Fruit fly (Drosophila melanogaster) whole organism, embryonic: Measurements from ENCODE around the gene CG12321.
A peak's percentile ranks its signal among the peaks of the same experiment; 100 is the strongest.

Experiments
- B-H1 ChIP-seq: fragments of 200-800 bp; sonication (Bioruptor generic); IDR thresholded peaks from 3 replicates; pipeline ENCODE4 v1.3.6; 2022; ENCODE audit warnings: missing biosample characterization, missing genetic modification characterization
- Bgb ChIP-seq: fragments of 200-800 bp; sonication (Bioruptor generic); IDR thresholded peaks from 2 replicates; pipeline ENCODE4 v1.3.6; 2022; ENCODE audit warnings: missing biosample characterization, missing genetic modification characterization; ENCODE audit not compliant: partially characterized antibody
- C15 ChIP-seq: fragments of 200-800 bp; sonication (Bioruptor generic); IDR thresholded peaks from 3 replicates; pipeline ENCODE4 v1.3.6; 2022; ENCODE audit warnings: missing biosample characterization, missing genetic modification characterization
- CG10462 ChIP-seq: fragments of 200-800 bp; sonication (Bioruptor generic); optimal IDR thresholded peaks from 2 replicates; lab custom pipeline; 2016; ENCODE audit warnings: missing biosample characterization, missing genetic modification characterization
- CG12299 ChIP-seq: fragments of 200-800 bp; sonication (Bioruptor generic); optimal IDR thresholded peaks from 2 replicates; lab custom pipeline; 2018; ENCODE audit warnings: missing biosample characterization, mild to moderate bottlenecking, missing genetic modification characterization
- CG14050 ChIP-seq: fragments of 200-800 bp; sonication (Bioruptor generic); IDR thresholded peaks from 3 replicates; pipeline ENCODE4 v1.3.6; 2022; ENCODE audit warnings: missing biosample characterization, missing genetic modification characterization
- CG14710 ChIP-seq: fragments of 200-800 bp; sonication (Bioruptor generic); optimal IDR thresholded peaks from 3 replicates; lab custom pipeline; 2019; ENCODE audit warnings: missing biosample characterization, mild to moderate bottlenecking, missing genetic modification characterization, moderate library complexity
- CG15011 ChIP-seq: fragments of 200-800 bp; sonication (Bioruptor generic); optimal IDR thresholded peaks from 3 replicates; lab custom pipeline; 2018; ENCODE audit warnings: missing biosample characterization, mild to moderate bottlenecking, missing genetic modification characterization
- CG1529 ChIP-seq: fragments of 200-800 bp; sonication (Bioruptor generic); optimal IDR thresholded peaks from 3 replicates; lab custom pipeline; 2018; ENCODE audit warnings: missing biosample characterization, missing genetic modification characterization
- CG1647 ChIP-seq: fragments of 200-800 bp; sonication (Bioruptor generic); optimal IDR thresholded peaks from 3 replicates; lab custom pipeline; 2016; ENCODE audit warnings: missing biosample characterization, missing genetic modification characterization
- CG17328 ChIP-seq: fragments of 200-800 bp; sonication (Bioruptor generic); IDR thresholded peaks from 2 replicates; pipeline ENCODE4 v1.3.6; 2022; ENCODE audit warnings: missing biosample characterization, missing genetic modification characterization
- CG17361 ChIP-seq: fragments of 200-800 bp; sonication (Bioruptor generic); IDR thresholded peaks from 3 replicates; pipeline ENCODE4 v1.3.6; 2022; ENCODE audit warnings: missing biosample characterization, missing genetic modification characterization
- CG2116 ChIP-seq: fragments of 200-800 bp; sonication (Bioruptor generic); optimal IDR thresholded peaks from 3 replicates; lab custom pipeline; 2018; ENCODE audit warnings: missing biosample characterization, mild to moderate bottlenecking, missing genetic modification characterization
- CG2202 ChIP-seq: fragments of 200-800 bp; sonication (Bioruptor generic); optimal IDR thresholded peaks from 2 replicates; lab custom pipeline; 2018; ENCODE audit warnings: missing biosample characterization, mild to moderate bottlenecking, missing genetic modification characterization
- CG30020 ChIP-seq: fragments of 200-800 bp; optimal IDR thresholded peaks from 2 replicates; lab custom pipeline; 2019; ENCODE audit warnings: missing biosample characterization, mild to moderate bottlenecking, missing genetic modification characterization, moderate library complexity
- CG31224 ChIP-seq: fragments of 200-800 bp; sonication (Bioruptor generic); IDR thresholded peaks from 2 replicates; pipeline ENCODE4 v1.3.6; 2022; ENCODE audit warnings: missing biosample characterization, missing genetic modification characterization
- CG33557 ChIP-seq: fragments of 200-800 bp; sonication (Bioruptor generic); optimal IDR thresholded peaks from 2 replicates; lab custom pipeline; 2019; ENCODE audit warnings: missing biosample characterization, mild to moderate bottlenecking, missing genetic modification characterization, moderate library complexity
- CG3726 ChIP-seq: fragments of 200-800 bp; sonication (Bioruptor generic); IDR thresholded peaks from 3 replicates; pipeline ENCODE4, ENCODE4 v1.3.6; 2022; ENCODE audit warnings: missing biosample characterization, missing genetic modification characterization
- CG8924 ChIP-seq: fragments of 200-800 bp; optimal IDR thresholded peaks from 3 replicates; lab custom pipeline; 2019; ENCODE audit warnings: missing biosample characterization, mild to moderate bottlenecking, missing genetic modification characterization, moderate library complexity
- CHES-1-like ChIP-seq: fragments of 200-800 bp; sonication (Bioruptor generic); optimal IDR thresholded peaks from 2 replicates; lab custom pipeline; 2016; ENCODE audit warnings: missing biosample characterization, missing genetic modification characterization
- Chrac-16 ChIP-seq: fragments of 200-800 bp; sonication (Bioruptor generic); optimal IDR thresholded peaks from 3 replicates; lab custom pipeline; 2016; ENCODE audit warnings: missing biosample characterization, missing genetic modification characterization
- D ChIP-seq, 2 experiments: fragments of 200-800 bp in 1 of 2; fragments of >200 bp in 1 of 2; sonication (Bioruptor generic) in 1 of 2; optimal IDR thresholded peaks; 2 replicates in 1 of 2; 3 replicates in 1 of 2; lab custom pipeline; 2017; ENCODE audit warnings: mild to moderate bottlenecking in 1 of 2, missing biosample characterization in 1 of 2, missing genetic modification characterization in 1 of 2, missing genetic modification reagents in 1 of 2
- E2f2 ChIP-seq: fragments of 200-800 bp; sonication (Bioruptor generic); IDR thresholded peaks from 2 replicates; pipeline ENCODE4 v1.3.6; 2022; ENCODE audit warnings: missing biosample characterization, missing genetic modification characterization
- GATAe ChIP-seq: fragments of 200-800 bp; sonication (Bioruptor generic); conservative IDR thresholded peaks from 2 replicates; pipeline ENCODE4 v1.3.6; 2022; ENCODE audit warnings: missing biosample characterization, missing genetic modification characterization
- Hr39 ChIP-seq: fragments of >200 bp; optimal IDR thresholded peaks from 2 replicates; lab custom pipeline; 2017
- Lim3 ChIP-seq: fragments of 200-800 bp; sonication (Bioruptor generic); IDR thresholded peaks from 2 replicates; pipeline ENCODE4 v1.3.6; 2022; ENCODE audit warnings: missing biosample characterization, missing genetic modification characterization
- MESR4 ChIP-seq: fragments of 200-800 bp; sonication (Bioruptor generic); optimal IDR thresholded peaks from 2 replicates; lab custom pipeline; 2018; ENCODE audit warnings: missing biosample characterization, mild to moderate bottlenecking, missing genetic modification characterization, moderate library complexity
- Med ChIP-seq: fragments of 200-800 bp; sonication (Bioruptor generic); peaks from one replicate; lab custom pipeline; 2016; ENCODE audit warnings: missing biosample characterization, missing genetic modification characterization, mild to moderate bottlenecking, inconsistent platforms, moderate library complexity
- Nf-YA ChIP-seq: fragments of 200-800 bp; sonication (Bioruptor generic); IDR thresholded peaks from 2 replicates; pipeline ENCODE4 v1.3.6; 2022; ENCODE audit warnings: missing biosample characterization, missing genetic modification characterization
- Pdp1 ChIP-seq, 2 experiments: fragments of 200-800 bp; sonication (Bioruptor generic); optimal IDR thresholded peaks; 3 replicates each; lab custom pipeline; 2016; ENCODE audit warnings: missing biosample characterization in 2 of 2, missing genetic modification characterization in 2 of 2, mild to moderate bottlenecking in 1 of 2, moderate library complexity in 1 of 2
- Sox100B ChIP-seq: fragments of 200-800 bp; sonication (Bioruptor generic); optimal IDR thresholded peaks from 3 replicates; lab custom pipeline; 2018; ENCODE audit warnings: missing biosample characterization, mild to moderate bottlenecking, missing genetic modification characterization
- Sox102F ChIP-seq: fragments of 200-800 bp; sonication (Bioruptor generic); optimal IDR thresholded peaks from 2 replicates; lab custom pipeline; 2018; ENCODE audit warnings: missing biosample characterization, mild to moderate bottlenecking, missing genetic modification characterization, moderate library complexity
- al ChIP-seq: fragments of 200-800 bp; sonication (Bioruptor generic); IDR thresholded peaks from 2 replicates; pipeline ENCODE4 v1.3.6; 2022; ENCODE audit warnings: missing biosample characterization, missing genetic modification characterization
- bab2 ChIP-seq: fragments of 200-800 bp; sonication (Bioruptor generic); optimal IDR thresholded peaks from 2 replicates; lab custom pipeline; 2016; ENCODE audit warnings: missing biosample characterization, missing genetic modification characterization
- chinmo ChIP-seq: fragments of 200-800 bp; sonication (Bioruptor generic); IDR thresholded peaks from 4 replicates; pipeline ENCODE4 v1.3.6; 2022; ENCODE audit warnings: missing biosample characterization, missing genetic modification characterization; ENCODE audit not compliant: partially characterized antibody
- dmrt11E ChIP-seq: fragments of 200-800 bp; sonication (Bioruptor generic); optimal IDR thresholded peaks from 3 replicates; lab custom pipeline; 2018; ENCODE audit warnings: missing biosample characterization, mild to moderate bottlenecking, missing genetic modification characterization, moderate library complexity
- eyg ChIP-seq: fragments of 200-800 bp; sonication (Bioruptor generic); optimal IDR thresholded peaks from 3 replicates; lab custom pipeline; 2016; ENCODE audit warnings: missing biosample characterization, missing genetic modification characterization
- fd96Cb ChIP-seq: fragments of 200-800 bp; sonication (Bioruptor generic); optimal IDR thresholded peaks from 2 replicates; lab custom pipeline; 2018; ENCODE audit warnings: missing biosample characterization, mild to moderate bottlenecking, missing genetic modification characterization, moderate library complexity
- gcm ChIP-seq: fragments of 200-800 bp; sonication (Bioruptor generic); optimal IDR thresholded peaks from 2 replicates; lab custom pipeline; 2019; ENCODE audit warnings: missing biosample characterization, mild to moderate bottlenecking, missing genetic modification characterization, moderate library complexity
- gfzf ChIP-seq: fragments of 200-800 bp; sonication (Bioruptor generic); optimal IDR thresholded peaks from 2 replicates; lab custom pipeline; 2016; ENCODE audit warnings: missing biosample characterization, mild to moderate bottlenecking, missing genetic modification characterization, moderate library complexity
- maf-S ChIP-seq: fragments of 200-800 bp; sonication (Bioruptor generic); optimal IDR thresholded peaks from 2 replicates; lab custom pipeline; 2016; ENCODE audit warnings: missing biosample characterization, missing genetic modification characterization
- nerfin-1 ChIP-seq: fragments of 200-800 bp; sonication (Bioruptor generic); optimal IDR thresholded peaks from 3 replicates; lab custom pipeline; 2019; ENCODE audit warnings: missing biosample characterization, mild to moderate bottlenecking, missing genetic modification characterization, moderate library complexity
- odd ChIP-seq: fragments of 200-800 bp; sonication (Bioruptor generic); optimal IDR thresholded peaks from 2 replicates; lab custom pipeline; 2017; ENCODE audit warnings: missing biosample characterization, mild to moderate bottlenecking, missing genetic modification characterization
- pfk ChIP-seq: fragments of 200-800 bp; sonication (Bioruptor generic); optimal IDR thresholded peaks from 2 replicates; lab custom pipeline; 2018; ENCODE audit warnings: missing biosample characterization, mild to moderate bottlenecking, missing genetic modification characterization, moderate library complexity
- prd ChIP-seq, 3 experiments: fragments of >200 bp in 2 of 3; fragments of 200-800 bp in 1 of 3; sonication (Bioruptor generic) in 1 of 3; optimal IDR thresholded peaks in 2 of 3; IDR thresholded peaks in 1 of 3; 2 replicates in 2 of 3; 3 replicates in 1 of 3; pipeline versions ENCODE4 v1.3.6 to Lab custom; 2017 to 2022; ENCODE audit warnings: missing biosample characterization in 1 of 3, missing genetic modification characterization in 1 of 3
- schlank ChIP-seq: fragments of 200-800 bp; sonication (Bioruptor generic); optimal IDR thresholded peaks from 2 replicates; lab custom pipeline; 2018; ENCODE audit warnings: missing biosample characterization, mild to moderate bottlenecking, missing genetic modification characterization
- sim ChIP-seq: fragments of 200-800 bp; sonication (Bioruptor generic); IDR thresholded peaks from 2 replicates; pipeline ENCODE4 v1.3.6; 2022; ENCODE audit warnings: missing biosample characterization, missing genetic modification characterization
- slou ChIP-seq: fragments of 200-800 bp; sonication (Bioruptor generic); optimal IDR thresholded peaks from 3 replicates; lab custom pipeline; 2016; ENCODE audit warnings: missing biosample characterization, missing genetic modification characterization
- so ChIP-seq: fragments of 200-800 bp; sonication (Bioruptor generic); IDR thresholded peaks from 3 replicates; pipeline ENCODE4 v1.3.6; 2022; ENCODE audit warnings: missing biosample characterization, missing genetic modification characterization

Gene CG12321

DNA sequence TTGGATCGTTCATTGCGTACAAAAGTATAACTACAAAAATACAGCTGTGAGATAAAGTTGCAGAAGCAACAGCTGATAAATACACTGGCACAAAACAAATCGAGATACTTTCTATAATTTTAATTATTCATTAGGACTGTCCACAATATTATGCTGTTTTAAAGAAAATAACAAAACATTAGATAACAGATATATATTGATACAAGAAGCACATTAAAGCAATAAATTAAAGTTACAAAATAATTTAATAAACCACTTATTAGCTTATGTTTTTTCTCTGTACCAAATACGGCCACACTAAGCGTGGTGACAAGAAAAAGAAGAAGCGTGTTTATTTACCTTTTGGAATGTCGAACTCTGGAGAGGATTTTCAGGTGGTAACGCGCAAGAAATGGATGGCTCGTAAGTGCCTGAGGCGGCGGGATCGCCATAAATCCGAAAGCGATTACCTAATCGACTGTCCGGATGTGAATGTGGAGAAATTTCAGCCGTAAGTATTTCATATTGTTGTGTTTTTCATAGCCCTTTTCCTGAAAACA is 31.8 kb upstream of the CG12321 start, which contains the start of the genes CG7988 and CG7183 (continued):
- TF ChIP-seq sim (peak; percentile 97), CG3726 (GFP tag; lab: Robert Waterston, UW) (peak; percentile 98), CG2116 (GFP tag; lab: Kevin White, UChicago) (peak; percentile 90), CG1647 (GFP tag; lab: Kevin White, UChicago) (peak; percentile 85), CG33557 (GFP tag; lab: Kevin White, UChicago) (peak; percentile 97), CG17361 (GFP tag; lab: Robert Waterston, UW) (peak; percentile 99), CHES-1-like (GFP tag; lab: Kevin White, UChicago) (peak; percentile 93), Hr39 (lab: Kevin White, UChicago) (no peak), so (GFP tag; lab: Robert Waterston, UW) (peak; percentile 97), nerfin-1 (tag; lab: Kevin White, UChicago) (peak; percentile 97), gcm (GFP tag; lab: Kevin White, UChicago) (peak; percentile 99), CG14710 (tag; lab: Kevin White, UChicago) (peak; percentile 98), slou (peak; percentile 92), bab2 (GFP tag; lab: Kevin White, UChicago) (peak; percentile 98), fd96Cb (tag; lab: Kevin White, UChicago) (peak; percentile 98), C15 (GFP tag; lab: Robert Waterston, UW) (peak; percentile 96), CG10462 (GFP tag; lab: Kevin White, UChicago) (peak; percentile 96), Nf-YA (GFP tag; lab: Robert Waterston, UW) (peak; percentile 98), CG30020 (tag; lab: Kevin White, UChicago) (peak; percentile 89), schlank (tag; lab: Kevin White, UChicago) (peak; percentile 85), CG2202 (peak; percentile 96), Pdp1 (GFP tag; optimal IDR thresholded peaks at IDR 0.05; lab: Kevin White, UChicago) (peak; percentile 94 to 95), al (GFP tag; lab: Robert Waterston, UW) (peak; percentile 98), Chrac-16 (GFP tag; lab: Kevin White, UChicago) (peak; percentile 98), odd (GFP tag; lab: Kevin White, UChicago) (no peak), chinmo (GFP tag; lab: Robert Waterston, UW) (no peak), CG8924 (tag; lab: Kevin White, UChicago) (peak; percentile 98), B-H1 (peak; percentile 98), Bgb (GFP tag; lab: Robert Waterston, UW) (no peak), GATAe (GFP tag; lab: Robert Waterston, UW) (peak; percentile 92), CG12299 (peak; percentile 97), eyg (GFP tag; lab: Kevin White, UChicago) (peak; percentile 89), pfk (no peak), MESR4 (peak; percentile 56), CG15011 (GFP tag; lab: Kevin White, UChicago) (peak; percentile 90), E2f2 (peak; percentile 83), Lim3 (GFP tag; lab: Robert Waterston, UW) (peak; percentile 94), Sox102F (GFP tag; lab: Kevin White, UChicago) (peak; percentile 99), CG31224 (GFP tag; lab: Robert Waterston, UW) (peak; percentile 95), D (optimal IDR thresholded peaks at IDR 0.05; lab: Kevin White, UChicago) (no peak), D (GFP tag; optimal IDR thresholded peaks at IDR 0.05; lab: Kevin White, UChicago) (peak; percentile 94), Sox100B (GFP tag; lab: Kevin White, UChicago) (peak; percentile 97), dmrt11E (tag; lab: Kevin White, UChicago) (peak; percentile 99), Med (GFP tag; lab: Kevin White, UChicago) (peak; percentile 97), maf-S (GFP tag; lab: Kevin White, UChicago) (peak; percentile 94), gfzf (GFP tag; lab: Kevin White, UChicago) (peak; percentile 56), CG14050 (GFP tag; lab: Robert Waterston, UW) (peak; percentile 96), prd (optimal IDR thresholded peaks at IDR 0.05; lab: Kevin White, UChicago) (no peak), prd (GFP tag; IDR thresholded peaks at IDR 0.05; lab: Robert Waterston, UW) (peak; percentile 99), CG17328 (GFP tag; lab: Robert Waterston, UW) (peak; percentile 99), CG1529 (peak; percentile 94)
